Fruit fly (Drosophila melanogaster): ENCODE data around the gene santa-maria.

santa-maria gene

DNA sequence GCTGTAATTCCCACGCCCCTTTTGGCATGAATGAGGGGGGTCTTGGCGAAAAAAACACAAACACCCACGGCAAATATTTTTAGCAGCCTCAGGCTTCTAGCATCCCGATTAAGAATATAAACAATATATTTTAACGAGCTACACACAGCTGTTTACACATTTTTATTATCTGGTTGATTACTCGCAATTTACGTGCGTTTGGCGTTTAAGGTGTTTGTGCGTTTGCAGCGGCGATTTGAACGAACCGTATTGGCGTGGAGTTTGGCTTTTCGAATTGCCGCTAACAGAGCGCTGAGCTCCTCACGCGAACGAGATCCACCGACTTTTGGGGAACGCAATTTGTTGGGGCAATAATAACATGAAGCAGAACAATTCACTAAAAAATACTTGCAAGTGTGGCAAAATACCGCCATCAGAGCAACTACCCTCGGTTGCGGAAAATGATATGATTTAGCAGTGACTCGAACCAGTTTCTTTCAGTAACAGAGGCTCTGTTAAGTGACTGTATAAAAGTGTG, 45.0 kb upstream of the santa-maria start, which contains the start of gene Ziz (continued):
- TF ChIP-seq her (GFP tag; optimal IDR thresholded peaks at IDR 0.05): peak; percentile 47
- peak; percentile 67 for TF ChIP-seq CG12071 (GFP tag; optimal IDR thresholded peaks at IDR 0.05)
- TF ChIP-seq CG4282 (GFP tag; optimal IDR thresholded peaks at IDR 0.05): no peak
- TF ChIP-seq CG3847 (GFP tag; IDR thresholded peaks at IDR 0.05): peak; percentile 65
- TF ChIP-seq dimm (GFP tag; IDR thresholded peaks at IDR 0.05): no peak
- no peak for TF ChIP-seq Lim3 (GFP tag; IDR thresholded peaks at IDR 0.05)
- no peak for TF ChIP-seq H2.0 (GFP tag; IDR thresholded peaks at IDR 0.05)
- TF ChIP-seq cwo (GFP tag; optimal IDR thresholded peaks at IDR 0.05): peak; percentile 8
- TF ChIP-seq caup (GFP tag; optimal IDR thresholded peaks at IDR 0.05; ENCODE audit: severe bottlenecking): peak; percentile 62
- TF ChIP-seq sens (GFP tag): peak; percentile 87
- TF ChIP-seq Stat92E (GFP tag; optimal IDR thresholded peaks at IDR 0.05): peak in 1 of 3 experiments; percentile 69
- TF ChIP-seq CG33213 (GFP tag; optimal IDR thresholded peaks at IDR 0.05): peak; percentile 76
- TF ChIP-seq seq (GFP tag; IDR thresholded peaks at IDR 0.05): no peak
- TF ChIP-seq CG7839 (tag; optimal IDR thresholded peaks at IDR 0.05): peak; percentile 37
- no peak for TF ChIP-seq CG1529 (GFP tag; optimal IDR thresholded peaks at IDR 0.05)
- peak; percentile 37 for TF ChIP-seq Fer3 (tag; optimal IDR thresholded peaks at IDR 0.05)
- no peak for TF ChIP-seq CG30020 (tag; optimal IDR thresholded peaks at IDR 0.05)
- TF ChIP-seq eyg (GFP tag; optimal IDR thresholded peaks at IDR 0.05): peak; percentile 20
- no peak for TF ChIP-seq CG8765 (GFP tag; IDR thresholded peaks at IDR 0.05)
- no peak for TF ChIP-seq CG12236 (GFP tag; optimal IDR thresholded peaks at IDR 0.05)
- TF ChIP-seq CG4707 (GFP tag; optimal IDR thresholded peaks at IDR 0.05): peak; percentile 36
- no peak for TF ChIP-seq CG31224 (GFP tag; IDR thresholded peaks at IDR 0.05)
- peak; percentile 34; the same call in 1 of the 3 replicates for TF ChIP-seq CG17361 (GFP tag; IDR thresholded peaks at IDR 0.05)
- TF ChIP-seq run (tag; optimal IDR thresholded peaks at IDR 0.05): no peak
- TF ChIP-seq yki (optimal IDR thresholded peaks at IDR 0.05): no peak
- TF ChIP-seq CG17802 (tag; optimal IDR thresholded peaks at IDR 0.05): no peak
- TF ChIP-seq CG11456 (GFP tag; IDR thresholded peaks at IDR 0.05): no peak
- peak; percentile 95 for TF ChIP-seq abd-A (tag; optimal IDR thresholded peaks at IDR 0.05)
- TF ChIP-seq CG13894 (tag; optimal IDR thresholded peaks at IDR 0.05): peak; percentile 76
- no peak for TF ChIP-seq CG8388 (GFP tag; optimal IDR thresholded peaks at IDR 0.05)
- peak; percentile 18 for TF ChIP-seq salm (tag; optimal IDR thresholded peaks at IDR 0.05)
- no peak for TF ChIP-seq kni (GFP tag; optimal IDR thresholded peaks at IDR 0.05)
- TF ChIP-seq CG13624 (GFP tag; optimal IDR thresholded peaks at IDR 0.05): peak; percentile 68
- TF ChIP-seq CG15696 (tag; optimal IDR thresholded peaks at IDR 0.05): no peak
- peak; percentile 78 for TF ChIP-seq CG12769 (tag; optimal IDR thresholded peaks at IDR 0.05)
- no peak for TF ChIP-seq CG14965 (GFP tag; optimal IDR thresholded peaks at IDR 0.05; ENCODE audit: borderline replicate concordance)
- TF ChIP-seq CG4820 (GFP tag; optimal IDR thresholded peaks at IDR 0.05): no peak
- no peak for TF ChIP-seq shn (GFP tag; optimal IDR thresholded peaks at IDR 0.05)
- peak; percentile 42 for TF ChIP-seq ftz-f1 (GFP tag; optimal IDR thresholded peaks at IDR 0.05)
- TF ChIP-seq jigr1 (GFP tag; IDR thresholded peaks at IDR 0.05): no peak
- peak; percentile 55 for TF ChIP-seq CG15269 (tag; optimal IDR thresholded peaks at IDR 0.05)
- TF ChIP-seq wdn (GFP tag; IDR thresholded peaks at IDR 0.05): no peak
- no peak for TF ChIP-seq fd102C (GFP tag; optimal IDR thresholded peaks at IDR 0.05)
- no peak for TF ChIP-seq CG7745 (tag; optimal IDR thresholded peaks at IDR 0.05)
- TF ChIP-seq pita (GFP tag; optimal IDR thresholded peaks at IDR 0.05): peak; percentile 98
- TF ChIP-seq CG2202 (tag; optimal IDR thresholded peaks at IDR 0.05): no peak
- TF ChIP-seq chinmo (GFP tag; IDR thresholded peaks at IDR 0.05; ENCODE audit: partially characterized antibody): peak; percentile 86; the same call in 3 of the 4 replicates
- peak; percentile 6 for TF ChIP-seq Hsf (GFP tag; optimal IDR thresholded peaks at IDR 0.05)
- TF ChIP-seq CG16815 (GFP tag; optimal IDR thresholded peaks at IDR 0.05): no peak
- peak; percentile 27 for TF ChIP-seq Sin3A (optimal IDR thresholded peaks at IDR 0.05)
- peak; percentile 58; the same call in 1 of the 2 replicates for TF ChIP-seq CG14014 (GFP tag; IDR thresholded peaks at IDR 0.05)
